Worm (Caenorhabditis elegans) whole organism, young adult: ENCODE results near the gene F49F1.14.

Experiments used
- B0019.2 ChIP-seq: fragments of 200-800 bp; sonication (Bioruptor generic); conservative IDR thresholded peaks from 2 replicates; pipeline ENCODE4 v1.3.6; 2022; ENCODE audit warnings: missing genetic modification reagents, missing genetic modification characterization, missing compliant biosample characterization
- B0035.1 ChIP-seq: sonication (generic microtip); optimal IDR thresholded peaks from 2 replicates; lab custom pipeline; 2016; ENCODE audit warnings: missing genetic modification characterization, mild to moderate bottlenecking, missing compliant biosample characterization, missing genotype, missing genetic modification reagents
- F52B5.7 ChIP-seq: sonication (generic microtip); optimal IDR thresholded peaks from 2 replicates; lab custom pipeline; 2016; ENCODE audit warnings: mild to moderate bottlenecking, missing genetic modification characterization, missing compliant biosample characterization
- F57C9.4 ChIP-seq: sonication (generic microtip); optimal IDR thresholded peaks from 2 replicates; lab custom pipeline; 2017; ENCODE audit warnings: mild to moderate bottlenecking, missing genetic modification characterization, missing compliant biosample characterization
- K11D2.4 ChIP-seq: fragments of 200-800 bp; sonication (Bioruptor generic); IDR thresholded peaks from 2 replicates; pipeline ENCODE4 v1.3.6; 2022; ENCODE audit warnings: missing genetic modification reagents, missing genetic modification characterization, missing compliant biosample characterization
- ceh-91 ChIP-seq: fragments of 200-800 bp; sonication (Bioruptor generic); IDR thresholded peaks from 2 replicates; pipeline ENCODE4 v1.3.6; 2022; ENCODE audit warnings: missing genetic modification reagents, missing genetic modification characterization, missing compliant biosample characterization
- efl-1 ChIP-seq: fragments of 150-350 bp; optimal IDR thresholded peaks from 2 replicates; lab custom pipeline; 2014; ENCODE audit warnings: missing biosample characterization, missing genetic modification reagents, missing genetic modification characterization
- him-1 ChIP-seq: sonication (generic microtip); optimal IDR thresholded peaks from 2 replicates; lab custom pipeline; 2016; ENCODE audit warnings: missing genotype, missing genetic modification reagents, missing genetic modification characterization, missing compliant biosample characterization
- let-607 ChIP-seq, 2 experiments: fragments of 200-800 bp in 1 of 2; sonication (Bioruptor generic) in 1 of 2; sonication (generic microtip) in 1 of 2; optimal IDR thresholded peaks; 2 replicates each; lab custom pipeline; 2016 to 2018; ENCODE audit warnings: mild to moderate bottlenecking in 2 of 2, missing compliant biosample characterization in 2 of 2, missing genetic modification characterization in 2 of 2, moderate library complexity in 2 of 2, missing genotype in 1 of 2
- sea-2 ChIP-seq: fragments of 200-800 bp; sonication (Bioruptor generic); IDR thresholded peaks from 2 replicates; pipeline ENCODE4 v1.3.6; 2022; ENCODE audit warnings: missing genetic modification characterization, missing compliant biosample characterization
- snpc-4 ChIP-seq, 5 experiments: fragments of 150-350 bp in 1 of 5; sonication (generic microtip) in 4 of 5; optimal IDR thresholded peaks; 2 replicates each; lab custom pipeline; 2014 to 2018; ENCODE audit warnings: missing genetic modification characterization in 5 of 5, missing biosample characterization in 3 of 5, antibody characterized with exemption in 2 of 5, mild to moderate bottlenecking in 2 of 5, missing compliant biosample characterization in 2 of 5, missing genotype in 2 of 5, moderate library complexity in 2 of 5, missing genetic modification reagents in 1 of 5
- tlf-1 ChIP-seq: fragments of 200-800 bp; sonication (Bioruptor generic); optimal IDR thresholded peaks from 2 replicates; lab custom pipeline; 2018; ENCODE audit warnings: mild to moderate bottlenecking, missing genetic modification characterization, missing compliant biosample characterization
- unc-62 ChIP-seq: fragments of 150-350 bp; optimal IDR thresholded peaks from 2 replicates; lab custom pipeline; 2014; ENCODE audit warnings: missing biosample characterization, missing genetic modification reagents, missing genetic modification characterization

ce11 chrIV:4072027-4072426, 40.3 kb downstream of the F49F1.14 start, which contains the start of gene pqn-75:
- TF ChIP-seq F57C9.4 (tag; lab: Kevin White, UChicago) (no peak), snpc-4 (GFP tag; optimal IDR thresholded peaks at IDR 0.05; lab: Kevin White, UChicago) (no peak), snpc-4 (tag; optimal IDR thresholded peaks at IDR 0.05; lab: Kevin White, UChicago) (no peak), efl-1 (GFP tag; lab: Kevin White, UChicago) (no peak), sea-2 (GFP tag; lab: Robert Waterston, UW) (no peak), let-607 (tag; optimal IDR thresholded peaks at IDR 0.05; lab: Kevin White, UChicago) (no peak), tlf-1 (no peak), him-1 (tag; lab: Kevin White, UChicago) (no peak), K11D2.4 (GFP tag; lab: Robert Waterston, UW) (no peak), ceh-91 (GFP tag; lab: Robert Waterston, UW) (no peak), unc-62 (GFP tag; lab: Kevin White, UChicago) (no peak), B0035.1 (tag; lab: Kevin White, UChicago) (no peak), F52B5.7 (tag; lab: Kevin White, UChicago) (no peak), B0019.2 (no peak)
